Worm (Caenorhabditis elegans) whole organism, mixed stage, embryonic: ENCODE data around the gene srh-146.
A peak's percentile ranks its signal among the peaks of the same experiment; 100 is the strongest.

Experiments
- M03D4.4 ChIP-seq: sonication (generic microtip); optimal IDR thresholded peaks from 2 replicates; lab custom pipeline; 2017; ENCODE audit warnings: mild to moderate bottlenecking, missing genetic modification characterization, missing compliant biosample characterization
- bed-3 ChIP-seq: fragments of 200-800 bp; sonication (Bioruptor generic); optimal IDR thresholded peaks from 3 replicates; lab custom pipeline; 2018; ENCODE audit warnings: mild to moderate bottlenecking, missing genetic modification characterization, moderate library complexity, missing compliant biosample characterization
- blmp-1 ChIP-seq: fragments of 150-350 bp; optimal IDR thresholded peaks from 2 replicates; lab custom pipeline; 2014; ENCODE audit warnings: missing biosample characterization, missing genetic modification characterization
- ceh-39 ChIP-seq: fragments of 150-350 bp; optimal IDR thresholded peaks from 2 replicates; lab custom pipeline; 2014; ENCODE audit warnings: missing biosample characterization, missing genetic modification characterization
- ceh-43 ChIP-seq: fragments of 200-800 bp; sonication (Bioruptor generic); optimal IDR thresholded peaks from 2 replicates; lab custom pipeline; 2018; ENCODE audit warnings: mild to moderate bottlenecking, missing genetic modification characterization, moderate library complexity, missing compliant biosample characterization
- ceh-83 ChIP-seq: fragments of 200-800 bp; sonication (Bioruptor generic); optimal IDR thresholded peaks from 2 replicates; lab custom pipeline; 2018; ENCODE audit warnings: mild to moderate bottlenecking, missing genetic modification characterization, missing compliant biosample characterization
- ces-1 ChIP-seq: fragments of 150-350 bp; optimal IDR thresholded peaks from 2 replicates; lab custom pipeline; 2014; ENCODE audit warnings: missing biosample characterization, missing genetic modification reagents, missing genetic modification characterization
- cnd-1 ChIP-seq: fragments of 200-800 bp; sonication (Bioruptor generic); optimal IDR thresholded peaks from 2 replicates; lab custom pipeline; 2018; ENCODE audit warnings: mild to moderate bottlenecking, missing genetic modification characterization, missing compliant biosample characterization
- drap-1 ChIP-seq: fragments of 200-800 bp; sonication (Bioruptor generic); optimal IDR thresholded peaks from 3 replicates; lab custom pipeline; 2018; ENCODE audit warnings: mild to moderate bottlenecking, missing genetic modification characterization, missing compliant biosample characterization
- elt-3 ChIP-seq: fragments of 150-350 bp; optimal IDR thresholded peaks from 2 replicates; lab custom pipeline; 2014; ENCODE audit warnings: missing biosample characterization, missing genetic modification characterization
- flh-1 ChIP-seq: fragments of 200-800 bp; sonication (Bioruptor generic); optimal IDR thresholded peaks from 2 replicates; lab custom pipeline; 2018; ENCODE audit warnings: mild to moderate bottlenecking, missing genetic modification characterization, moderate library complexity, missing compliant biosample characterization
- ham-2 ChIP-seq: fragments of 200-800 bp; sonication (Bioruptor generic); optimal IDR thresholded peaks from 2 replicates; lab custom pipeline; 2018; ENCODE audit warnings: mild to moderate bottlenecking, missing genetic modification characterization, missing compliant biosample characterization
- hlh-1 ChIP-seq: fragments of 150-350 bp; optimal IDR thresholded peaks from 2 replicates; lab custom pipeline; 2014; ENCODE audit warnings: missing biosample characterization, missing genetic modification reagents, missing genetic modification characterization
- lin-13 ChIP-seq: fragments of 150-350 bp; optimal IDR thresholded peaks from 2 replicates; lab custom pipeline; 2014; ENCODE audit warnings: missing biosample characterization, missing genetic modification characterization
- lin-32 ChIP-seq: fragments of 200-800 bp; sonication (Bioruptor generic); optimal IDR thresholded peaks from 2 replicates; lab custom pipeline; 2018; ENCODE audit warnings: mild to moderate bottlenecking, missing genetic modification characterization, missing compliant biosample characterization
- lsy-2 ChIP-seq: fragments of 150-350 bp; optimal IDR thresholded peaks from 2 replicates; lab custom pipeline; 2014; ENCODE audit warnings: missing biosample characterization, missing genetic modification characterization
- mab-5 ChIP-seq: fragments of 150-350 bp; optimal IDR thresholded peaks from 2 replicates; lab custom pipeline; 2014; ENCODE audit warnings: missing biosample characterization, missing genetic modification characterization
- mep-1 ChIP-seq: fragments of 150-350 bp; optimal IDR thresholded peaks from 2 replicates; lab custom pipeline; 2017; ENCODE audit warnings: missing biosample characterization, missing genetic modification reagents, missing genetic modification characterization, inconsistent platforms
- mls-2 ChIP-seq: sonication (generic microtip); optimal IDR thresholded peaks from 2 replicates; lab custom pipeline; 2016; ENCODE audit warnings: mild to moderate bottlenecking, missing genetic modification characterization, moderate library complexity, missing compliant biosample characterization
- nhr-12 ChIP-seq: fragments of 150-350 bp; optimal IDR thresholded peaks from 2 replicates; lab custom pipeline; 2014; ENCODE audit warnings: missing biosample characterization, missing genetic modification characterization
- nhr-2 ChIP-seq: fragments of 150-350 bp; optimal IDR thresholded peaks from 2 replicates; lab custom pipeline; 2014; ENCODE audit warnings: missing biosample characterization, missing genetic modification characterization
- nhr-237 ChIP-seq: fragments of 150-350 bp; optimal IDR thresholded peaks from 2 replicates; lab custom pipeline; 2014; ENCODE audit warnings: missing biosample characterization, missing genetic modification characterization
- nhr-28 ChIP-seq: fragments of 150-350 bp; optimal IDR thresholded peaks from 2 replicates; lab custom pipeline; 2014; ENCODE audit warnings: missing biosample characterization, missing genetic modification characterization
- nhr-76 ChIP-seq: sonication (generic microtip); optimal IDR thresholded peaks from 2 replicates; lab custom pipeline; 2017; ENCODE audit warnings: missing biosample characterization, missing genetic modification characterization
- pha-4 ChIP-seq: fragments of 150-350 bp; optimal IDR thresholded peaks from 2 replicates; lab custom pipeline; 2018; ENCODE audit warnings: missing biosample characterization, missing genetic modification reagents, missing genetic modification characterization
- sem-2 ChIP-seq: fragments of 200-800 bp; sonication (Bioruptor generic); optimal IDR thresholded peaks from 2 replicates; lab custom pipeline; 2018; ENCODE audit warnings: mild to moderate bottlenecking, missing genetic modification characterization, missing compliant biosample characterization
- snpc-4 ChIP-seq: fragments of 150-350 bp; optimal IDR thresholded peaks from 2 replicates; lab custom pipeline; 2014; ENCODE audit warnings: missing biosample characterization, missing genetic modification characterization
- sptf-1 ChIP-seq: sonication (generic microtip); optimal IDR thresholded peaks from 2 replicates; lab custom pipeline; 2017; ENCODE audit warnings: mild to moderate bottlenecking, missing genetic modification characterization, moderate library complexity, missing compliant biosample characterization
- tbx-8 ChIP-seq: fragments of 200-800 bp; sonication (Bioruptor generic); optimal IDR thresholded peaks from 2 replicates; lab custom pipeline; 2018; ENCODE audit warnings: mild to moderate bottlenecking, missing genetic modification characterization, moderate library complexity, missing compliant biosample characterization
- unc-120 ChIP-seq: sonication (generic microtip); optimal IDR thresholded peaks from 2 replicates; lab custom pipeline; 2017; ENCODE audit warnings: missing genetic modification characterization, missing compliant biosample characterization; ENCODE audit not compliant: poor library complexity, severe bottlenecking
- unc-39 ChIP-seq: fragments of 150-350 bp; optimal IDR thresholded peaks from 2 replicates; lab custom pipeline; 2014; ENCODE audit warnings: missing biosample characterization, missing genetic modification characterization
- unc-62 ChIP-seq: fragments of 150-350 bp; optimal IDR thresholded peaks from 2 replicates; lab custom pipeline; 2014; ENCODE audit warnings: missing biosample characterization, missing genetic modification reagents, missing genetic modification characterization
- zip-8 ChIP-seq: fragments of 150-350 bp; optimal IDR thresholded peaks from 2 replicates; lab custom pipeline; 2014; ENCODE audit warnings: missing biosample characterization, missing genetic modification characterization
- ztf-11 ChIP-seq: fragments of 150-350 bp; optimal IDR thresholded peaks from 2 replicates; lab custom pipeline; 2014; ENCODE audit warnings: missing biosample characterization, missing genetic modification characterization

The srh-146 gene

ce11 chrV:2877509-2877908 is 36.5 kb upstream of the srh-146 start, which contains the start of gene F37B4.10:
Gene F37B4.10 (minus strand): TSS chrV:2877609.
- TF ChIP-seq zip-8 (tag; lab: Kevin White, UChicago) (peak; percentile 31), cnd-1 (tag; lab: Kevin White, UChicago) (no peak), mep-1 (peak; percentile 8), nhr-2 (tag; lab: Kevin White, UChicago) (no peak), snpc-4 (no peak), M03D4.4 (tag; lab: Kevin White, UChicago) (no peak), drap-1 (GFP tag; lab: Kevin White, UChicago) (no peak), ztf-11 (no peak), lin-13 (tag; lab: Kevin White, UChicago) (no peak), mls-2 (tag; lab: Kevin White, UChicago) (no peak), ceh-43 (GFP tag; lab: Kevin White, UChicago) (no peak), elt-3 (tag; lab: Kevin White, UChicago) (no peak), ceh-39 (tag; lab: Kevin White, UChicago) (no peak), unc-120 (tag; lab: Kevin White, UChicago) (no peak), unc-39 (no peak)
- TF ChIP-seq, all 35 proteins: peak for 2

ce11 chrV:2879801-2880200 is 34.2 kb upstream of the srh-146 start, which contains the start of gene str-39:
Gene str-39 (minus strand): TSS chrV:2879901.
- TF ChIP-seq nhr-28 (tag; lab: Kevin White, UChicago) = no peak
- TF ChIP-seq sptf-1 (tag; lab: Kevin White, UChicago) = no peak
- no peak for TF ChIP-seq cnd-1 (tag; lab: Kevin White, UChicago)
- no peak for TF ChIP-seq drap-1 (GFP tag; lab: Kevin White, UChicago)
- TF ChIP-seq snpc-4 = no peak
- TF ChIP-seq mls-2 (tag; lab: Kevin White, UChicago) = no peak
- TF ChIP-seq blmp-1 = no peak
- no peak for TF ChIP-seq sem-2 (GFP tag; lab: Kevin White, UChicago)
- no peak for TF ChIP-seq M03D4.4 (tag; lab: Kevin White, UChicago)
- no peak for TF ChIP-seq bed-3 (GFP tag; lab: Kevin White, UChicago)
- no peak for TF ChIP-seq ztf-11
- no peak for TF ChIP-seq nhr-237 (tag; lab: Kevin White, UChicago)
- no peak for TF ChIP-seq ceh-83 (GFP tag; lab: Kevin White, UChicago)
- no peak for TF ChIP-seq pha-4 (tag; lab: Kevin White, UChicago)
- TF ChIP-seq lin-13 (tag; lab: Kevin White, UChicago) = no peak
- TF ChIP-seq ceh-43 (GFP tag; lab: Kevin White, UChicago) = no peak
- TF ChIP-seq lin-32 (GFP tag; lab: Kevin White, UChicago) = no peak
- TF ChIP-seq hlh-1 (tag; lab: Kevin White, UChicago) = no peak
- TF ChIP-seq ces-1 (GFP tag; lab: Kevin White, UChicago) = no peak
- TF ChIP-seq nhr-12 = no peak
- TF ChIP-seq, all 35 proteins: peak for 0

- TF ChIP-seq M03D4.4 (tag; lab: Kevin White, UChicago) (no peak), pha-4 (tag; lab: Kevin White, UChicago) (no peak), drap-1 (GFP tag; lab: Kevin White, UChicago) (no peak), mls-2 (tag; lab: Kevin White, UChicago) (no peak), sptf-1 (tag; lab: Kevin White, UChicago) (no peak), lsy-2 (tag; lab: Kevin White, UChicago) (no peak), ceh-83 (GFP tag; lab: Kevin White, UChicago) (no peak), tbx-8 (GFP tag; lab: Kevin White, UChicago) (no peak), ham-2 (GFP tag; lab: Kevin White, UChicago) (no peak), unc-39 (no peak), blmp-1 (no peak), flh-1 (GFP tag; lab: Kevin White, UChicago) (no peak), nhr-12 (no peak), nhr-237 (tag; lab: Kevin White, UChicago) (no peak), nhr-28 (tag; lab: Kevin White, UChicago) (no peak), lin-13 (tag; lab: Kevin White, UChicago) (no peak), lin-32 (GFP tag; lab: Kevin White, UChicago) (no peak), hlh-1 (tag; lab: Kevin White, UChicago) (no peak)
Measured at ce11 chrV:2880356-2880755, 33.7 kb upstream of the srh-146 start.

ce11 chrV:2881016-2881415 is 33.0 kb upstream of the srh-146 start, which contains the start of gene ifc-1:
Gene ifc-1 (plus strand): TSS chrV:2881393.
- TF ChIP-seq mab-5 (tag; lab: Kevin White, UChicago) (no peak), ceh-83 (GFP tag; lab: Kevin White, UChicago) (no peak), ces-1 (GFP tag; lab: Kevin White, UChicago) (no peak), ceh-39 (tag; lab: Kevin White, UChicago) (no peak), lin-13 (tag; lab: Kevin White, UChicago) (no peak), bed-3 (GFP tag; lab: Kevin White, UChicago) (no peak), ham-2 (GFP tag; lab: Kevin White, UChicago) (no peak), elt-3 (tag; lab: Kevin White, UChicago) (no peak), unc-120 (tag; lab: Kevin White, UChicago) (no peak), nhr-76 (tag; lab: Kevin White, UChicago) (no peak), hlh-1 (tag; lab: Kevin White, UChicago) (no peak), blmp-1 (no peak), cnd-1 (tag; lab: Kevin White, UChicago) (no peak), lsy-2 (tag; lab: Kevin White, UChicago) (no peak), drap-1 (GFP tag; lab: Kevin White, UChicago) (no peak), zip-8 (tag; lab: Kevin White, UChicago) (no peak), unc-62 (GFP tag; lab: Kevin White, UChicago) (no peak)
